Worm (Caenorhabditis elegans): ENCODE data around the gene K10D6.4.

Gene K10D6.4

DNA sequence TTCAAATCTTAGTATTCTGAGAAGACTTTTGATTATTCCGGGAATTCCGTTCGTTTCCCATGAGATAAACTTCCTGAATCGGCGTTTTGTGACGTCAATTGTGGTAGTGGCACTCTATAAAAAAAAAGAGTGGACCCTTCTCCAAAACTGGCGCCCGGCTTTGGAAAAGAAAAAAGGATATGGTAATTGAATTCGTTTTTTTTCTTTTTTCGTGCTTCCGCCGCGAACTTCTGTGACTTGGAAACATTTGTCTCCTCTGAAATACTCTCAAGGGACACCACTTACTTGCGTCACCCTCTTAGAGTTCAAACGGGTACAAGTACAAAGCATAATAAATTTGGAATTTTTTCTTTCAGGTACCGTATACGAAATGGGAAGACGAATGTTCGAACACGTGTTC lies 29.1 kb upstream of the K10D6.4 start:
- TF ChIP-seq F23B12.7 (tag; optimal IDR thresholded peaks at IDR 0.05; ENCODE audit: insufficient read depth) (no peak), bed-2 (GFP tag; IDR thresholded peaks at IDR 0.05) (no peak), nhr-120 (GFP tag; IDR thresholded peaks at IDR 0.05) (no peak), ama-1 (optimal IDR thresholded peaks at IDR 0.05) (no peak), ama-1 (GFP tag; optimal IDR thresholded peaks at IDR 0.05) (no peak), Y95B8A.8 (GFP tag; IDR thresholded peaks at IDR 0.05) (no peak), unc-62 (GFP tag; optimal IDR thresholded peaks at IDR 0.05) (no peak)

DNA sequence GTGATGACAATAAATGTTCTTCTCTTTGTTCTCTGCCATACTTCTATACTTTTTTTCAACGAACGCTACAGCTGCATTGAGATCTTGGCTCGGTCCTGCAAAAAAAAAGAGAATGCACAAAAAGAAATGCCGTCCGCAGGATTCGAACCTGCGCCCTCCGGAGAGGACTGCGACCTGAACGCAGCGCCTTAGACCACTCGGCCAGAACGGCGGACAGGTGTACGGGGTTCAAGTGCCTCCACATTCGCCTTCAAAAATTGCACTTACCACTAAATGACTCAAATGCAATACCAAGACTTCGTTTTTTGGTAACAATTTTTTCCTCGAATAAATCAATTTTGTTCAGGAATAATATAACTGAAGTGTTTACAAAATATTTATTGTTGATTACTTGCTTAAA lies 27.1 kb upstream of the K10D6.4 start:
- TF ChIP-seq madf-8 (GFP tag; conservative IDR thresholded peaks at IDR 0.05) = no peak
- TF ChIP-seq nfyb-1 (GFP tag; IDR thresholded peaks at IDR 0.05) = peak; percentile 51; the same call in 1 of the 2 replicates
- TF ChIP-seq hmg-20 (GFP tag; IDR thresholded peaks at IDR 0.05) = peak; percentile 57
- no peak for TF ChIP-seq ekl-4 (GFP tag; IDR thresholded peaks at IDR 0.05)
- no peak for TF ChIP-seq let-607 (tag; optimal IDR thresholded peaks at IDR 0.05)
- no peak for TF ChIP-seq Y95B8A.8 (GFP tag; IDR thresholded peaks at IDR 0.05)
- no peak for TF ChIP-seq aptf-3 (GFP tag; IDR thresholded peaks at IDR 0.05)
- TF ChIP-seq F55B11.4 (tag; optimal IDR thresholded peaks at IDR 0.05; ENCODE audit: borderline replicate concordance, insufficient read depth) = no peak
- TF ChIP-seq ztf-25 (GFP tag; IDR thresholded peaks at IDR 0.05) = no peak
- no peak for TF ChIP-seq cebp-1 (GFP tag; IDR thresholded peaks at IDR 0.05)
- TF ChIP-seq cebp-1 (tag; optimal IDR thresholded peaks at IDR 0.05) = peak; percentile 24
- no peak for TF ChIP-seq K12H6.12 (tag; optimal IDR thresholded peaks at IDR 0.05)
- TF ChIP-seq die-1 (tag; optimal IDR thresholded peaks at IDR 0.05) = peak; percentile 7
- no peak for TF ChIP-seq ceh-79 (tag; optimal IDR thresholded peaks at IDR 0.05)
- no peak for TF ChIP-seq lsy-27 (tag; optimal IDR thresholded peaks at IDR 0.05; ENCODE audit: borderline replicate concordance, insufficient read depth)
- no peak for TF ChIP-seq F49E8.2 (tag; optimal IDR thresholded peaks at IDR 0.05; ENCODE audit: insufficient read depth)
- peak; percentile 23; the same call in 1 of the 2 replicates for TF ChIP-seq lin-26 (GFP tag; IDR thresholded peaks at IDR 0.05)
- peak; percentile 36 for TF ChIP-seq rpc-1 (optimal IDR thresholded peaks at IDR 0.05)
- peak; percentile 60 for TF ChIP-seq rpc-1 (tag; optimal IDR thresholded peaks at IDR 0.05)
- no peak for TF ChIP-seq egl-44 (GFP tag; IDR thresholded peaks at IDR 0.05)
- TF ChIP-seq cebp-2 (GFP tag; IDR thresholded peaks at IDR 0.05) = no peak
- TF ChIP-seq hmg-1.2 (GFP tag; IDR thresholded peaks at IDR 0.05) = peak; percentile 51
- no peak for TF ChIP-seq F52B5.7 (tag; optimal IDR thresholded peaks at IDR 0.05)
- no peak for TF ChIP-seq dpl-1 (GFP tag; optimal IDR thresholded peaks at IDR 0.05)
- no peak for TF ChIP-seq nfya-2 (GFP tag; IDR thresholded peaks at IDR 0.05)
- peak; percentile 15; the same call in 1 of the 2 replicates for TF ChIP-seq D2030.7 (GFP tag; IDR thresholded peaks at IDR 0.05)
- no peak for TF ChIP-seq dpff-1 (tag; optimal IDR thresholded peaks at IDR 0.05)
- TF ChIP-seq hlh-12 (tag; optimal IDR thresholded peaks at IDR 0.05) = no peak
- peak; percentile 69 for TF ChIP-seq him-1 (tag; optimal IDR thresholded peaks at IDR 0.05)
- TF ChIP-seq pha-4 (tag; optimal IDR thresholded peaks at IDR 0.05) = no peak
- TF ChIP-seq zfh-2 (GFP tag; conservative IDR thresholded peaks at IDR 0.05) = peak; percentile 79
- TF ChIP-seq ceh-27 (GFP tag; optimal IDR thresholded peaks at IDR 0.05) = no peak
- TF ChIP-seq ztf-3 (GFP tag; optimal IDR thresholded peaks at IDR 0.05) = no peak
- TF ChIP-seq mel-28 (tag; optimal IDR thresholded peaks at IDR 0.05; ENCODE audit: borderline replicate concordance) = no peak
- no peak for TF ChIP-seq madf-3 (GFP tag; IDR thresholded peaks at IDR 0.05)
- peak; percentile 53 for TF ChIP-seq chd-7 (tag; optimal IDR thresholded peaks at IDR 0.05)
- TF ChIP-seq F57C9.4 (tag; optimal IDR thresholded peaks at IDR 0.05) = no peak
- TF ChIP-seq ZK185.1 (tag; optimal IDR thresholded peaks at IDR 0.05; ENCODE audit: poor library complexity, severe bottlenecking) = no peak
- peak; percentile 16; the same call in 1 of the 2 replicates for TF ChIP-seq attf-6 (GFP tag; IDR thresholded peaks at IDR 0.05)
- no peak for TF ChIP-seq nhr-179 (tag; optimal IDR thresholded peaks at IDR 0.05)
- TF ChIP-seq Y79H2A.3 (GFP tag; conservative IDR thresholded peaks at IDR 0.05) = no peak
- no peak for TF ChIP-seq attf-3 (GFP tag; conservative IDR thresholded peaks at IDR 0.05)
- no peak for TF ChIP-seq F37B4.10 (GFP tag; IDR thresholded peaks at IDR 0.05)
